Fruit fly (Drosophila melanogaster) whole organism, embryonic: ENCODE results near the gene Peritrophin-15a.

ENCODE experiments used
- CG16863 ChIP-seq: fragments of 200-800 bp; sonication (Bioruptor generic); optimal IDR thresholded peaks from 3 replicates; lab custom pipeline; 2016; ENCODE audit warnings: missing biosample characterization, missing genetic modification characterization
- CG31441 ChIP-seq: fragments of 200-800 bp; sonication (Bioruptor generic); IDR thresholded peaks from 2 replicates; pipeline ENCODE4 v1.3.6; 2022; ENCODE audit warnings: missing biosample characterization, missing genetic modification characterization
- CG8290 ChIP-seq, 3 experiments: fragments of 200-800 bp; sonication (Bioruptor generic); optimal IDR thresholded peaks; 2 replicates each; lab custom pipeline; 2016 to 2019; ENCODE audit warnings: missing biosample characterization in 3 of 3, missing genetic modification characterization in 3 of 3, mild to moderate bottlenecking in 2 of 3, moderate library complexity in 1 of 3
- CG9797 ChIP-seq: fragments of 200-800 bp; sonication (Bioruptor generic); optimal IDR thresholded peaks from 3 replicates; lab custom pipeline; 2018; ENCODE audit warnings: missing biosample characterization, mild to moderate bottlenecking, missing genetic modification characterization
- Dip3 ChIP-seq: fragments of 200-800 bp; sonication (Bioruptor generic); optimal IDR thresholded peaks from 3 replicates; lab custom pipeline; 2016; ENCODE audit warnings: missing biosample characterization, missing genetic modification characterization
- Fer3 ChIP-seq: fragments of 200-800 bp; sonication (Bioruptor generic); optimal IDR thresholded peaks from 2 replicates; lab custom pipeline; 2018; ENCODE audit warnings: missing biosample characterization, mild to moderate bottlenecking, missing genetic modification characterization, moderate library complexity
- sim ChIP-seq: fragments of 200-800 bp; sonication (Bioruptor generic); IDR thresholded peaks from 2 replicates; pipeline ENCODE4 v1.3.6; 2022; ENCODE audit warnings: missing biosample characterization, missing genetic modification characterization
- slbo ChIP-seq: fragments of 200-800 bp; sonication (Bioruptor generic); IDR thresholded peaks from 2 replicates; pipeline ENCODE4 v1.3.6; 2022; ENCODE audit warnings: missing biosample characterization, missing genetic modification characterization

DNA sequence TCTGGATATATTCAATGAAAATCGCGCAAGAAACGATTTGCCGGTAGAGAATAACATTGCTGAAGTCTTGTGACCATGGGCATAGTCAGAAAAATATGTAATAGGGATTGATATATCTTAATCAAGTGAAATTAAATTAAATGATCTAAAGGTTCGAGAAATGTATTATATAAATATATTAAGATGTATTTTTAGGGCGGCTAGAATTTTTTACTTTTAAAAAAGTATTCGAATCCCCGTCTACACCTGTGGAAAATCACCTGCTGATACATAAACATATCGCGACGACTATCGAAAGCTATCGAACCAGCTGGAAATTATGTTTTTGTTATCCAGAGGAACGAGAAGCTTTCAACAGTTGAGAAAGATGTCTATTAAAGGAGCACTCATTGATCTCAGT is 19.2 kb downstream of the Peritrophin-15a start, which contains the start of the genes CG13390 and CG17294:
- TF ChIP-seq CG31441 (GFP tag; lab: Robert Waterston, UW): peak; percentile 100
- peak; percentile 99 for TF ChIP-seq sim
- peak; percentile 65 for TF ChIP-seq CG9797 (GFP tag; lab: Kevin White, UChicago)
- TF ChIP-seq Dip3 (GFP tag; lab: Kevin White, UChicago): peak; percentile 95
- TF ChIP-seq CG16863 (GFP tag; lab: Kevin White, UChicago): peak; percentile 92
- peak; percentile 98 for TF ChIP-seq CG8290 (GFP tag; optimal IDR thresholded peaks at IDR 0.05; lab: Kevin White, UChicago)
- TF ChIP-seq CG8290 (tag; optimal IDR thresholded peaks at IDR 0.05; lab: Kevin White, UChicago): peak; percentile 96 to 98
- TF ChIP-seq Fer3 (tag; lab: Kevin White, UChicago): peak; percentile 100
- peak; percentile 100 for TF ChIP-seq slbo (GFP tag; lab: Robert Waterston, UW)
